Fruit fly (Drosophila melanogaster) whole organism, embryonic: Measurements from ENCODE around the gene CG44362.

ENCODE experiments used
- Abd-B ChIP-seq: fragments of 200-800 bp; sonication (Bioruptor generic); optimal IDR thresholded peaks from 2 replicates; lab custom pipeline; 2018; ENCODE audit warnings: missing biosample characterization, mild to moderate bottlenecking, missing genetic modification characterization, moderate library complexity
- Atf-2 ChIP-seq: fragments of 200-800 bp; sonication (Bioruptor generic); optimal IDR thresholded peaks from 2 replicates; lab custom pipeline; 2016; ENCODE audit warnings: missing biosample characterization, missing genetic modification characterization
- Atf6 ChIP-seq: fragments of 200-800 bp; sonication (Bioruptor generic); IDR thresholded peaks from 2 replicates; pipeline ENCODE4 v1.3.6; 2022; ENCODE audit warnings: missing biosample characterization, missing genetic modification characterization
- CG10321 ChIP-seq: fragments of 200-800 bp; sonication (Bioruptor generic); IDR thresholded peaks from 2 replicates; pipeline ENCODE4 v1.3.6; 2022; ENCODE audit warnings: missing biosample characterization, missing genetic modification characterization
- CG11093 ChIP-seq: fragments of 200-800 bp; sonication (Bioruptor generic); IDR thresholded peaks from 3 replicates; pipeline ENCODE4 v1.3.6; 2022; ENCODE audit warnings: missing biosample characterization, missing genetic modification characterization
- CG15269 ChIP-seq: fragments of 200-800 bp; sonication (Bioruptor generic); optimal IDR thresholded peaks from 2 replicates; lab custom pipeline; 2018; ENCODE audit warnings: missing biosample characterization, mild to moderate bottlenecking, missing genetic modification characterization, moderate library complexity
- CG17385 ChIP-seq: fragments of 200-800 bp; sonication (Bioruptor generic); optimal IDR thresholded peaks from 3 replicates; lab custom pipeline; 2018; ENCODE audit warnings: missing biosample characterization, mild to moderate bottlenecking, missing genetic modification characterization
- CG17829 ChIP-seq: fragments of 200-800 bp; optimal IDR thresholded peaks from 2 replicates; lab custom pipeline; 2019; ENCODE audit warnings: missing biosample characterization, mild to moderate bottlenecking, missing genetic modification characterization, moderate library complexity
- CG1832 ChIP-seq: fragments of 200-800 bp; sonication (Bioruptor generic); optimal IDR thresholded peaks from 2 replicates; lab custom pipeline; 2017; ENCODE audit warnings: missing biosample characterization, mild to moderate bottlenecking, missing genetic modification characterization, inconsistent platforms
- CG2129 ChIP-seq: fragments of 200-800 bp; sonication (Bioruptor generic); IDR thresholded peaks from 2 replicates; pipeline ENCODE4 v1.3.6; 2022; ENCODE audit warnings: missing biosample characterization, missing genetic modification characterization; ENCODE audit not compliant: partially characterized antibody
- CG2678 ChIP-seq: fragments of 200-800 bp; sonication (Bioruptor generic); optimal IDR thresholded peaks from 3 replicates; lab custom pipeline; 2019; ENCODE audit warnings: missing biosample characterization, mild to moderate bottlenecking, missing genetic modification characterization, moderate library complexity
- CG2875 ChIP-seq: fragments of 200-800 bp; sonication (Bioruptor generic); optimal IDR thresholded peaks from 2 replicates; lab custom pipeline; 2017; ENCODE audit warnings: missing biosample characterization, mild to moderate bottlenecking, missing genetic modification characterization, missing genetic modification reagents
- CG33213 ChIP-seq: fragments of 200-800 bp; sonication (Bioruptor generic); optimal IDR thresholded peaks from 3 replicates; lab custom pipeline; 2016; ENCODE audit warnings: missing biosample characterization, missing genetic modification characterization
- CG4282 ChIP-seq: fragments of 200-800 bp; sonication (Bioruptor generic); optimal IDR thresholded peaks from 2 replicates; lab custom pipeline; 2016; ENCODE audit warnings: missing biosample characterization, missing genetic modification characterization
- CG4328 ChIP-seq: fragments of 200-800 bp; sonication (Bioruptor generic); optimal IDR thresholded peaks from 3 replicates; lab custom pipeline; 2017; ENCODE audit warnings: missing biosample characterization, missing genetic modification reagents, missing genetic modification characterization
- CG4820 ChIP-seq: fragments of 200-800 bp; sonication (Bioruptor generic); optimal IDR thresholded peaks from 3 replicates; lab custom pipeline; 2016; ENCODE audit warnings: missing biosample characterization, missing genetic modification characterization
- CG5180 ChIP-seq: fragments of 200-800 bp; sonication (Bioruptor generic); optimal IDR thresholded peaks from 3 replicates; lab custom pipeline; 2017; ENCODE audit warnings: missing biosample characterization, missing genetic modification characterization, mild to moderate bottlenecking, moderate library complexity, missing genetic modification reagents
- CG6272 ChIP-seq: fragments of 200-800 bp; sonication (Bioruptor generic); IDR thresholded peaks from 2 replicates; pipeline ENCODE4 v1.3.6; 2022; ENCODE audit warnings: missing biosample characterization, missing genetic modification characterization
- CG6791 ChIP-seq: fragments of 200-800 bp; sonication (Bioruptor generic); IDR thresholded peaks from 3 replicates; pipeline ENCODE4 v1.3.6; 2022; ENCODE audit warnings: missing biosample characterization, missing genetic modification characterization; ENCODE audit not compliant: partially characterized antibody
- CG7928 ChIP-seq: fragments of 200-800 bp; sonication (Bioruptor generic); optimal IDR thresholded peaks from 2 replicates; lab custom pipeline; 2017; ENCODE audit warnings: missing biosample characterization, mild to moderate bottlenecking, missing genetic modification characterization
- CG8765 ChIP-seq: fragments of 200-800 bp; sonication (Bioruptor generic); IDR thresholded peaks from 2 replicates; pipeline ENCODE4 v1.3.6; 2022; ENCODE audit warnings: missing biosample characterization, missing genetic modification characterization
- CHES-1-like ChIP-seq: fragments of 200-800 bp; sonication (Bioruptor generic); optimal IDR thresholded peaks from 2 replicates; lab custom pipeline; 2016; ENCODE audit warnings: missing biosample characterization, missing genetic modification characterization
- D19B ChIP-seq: fragments of 200-800 bp; sonication (Bioruptor generic); optimal IDR thresholded peaks from 2 replicates; lab custom pipeline; 2017; ENCODE audit warnings: missing biosample characterization, mild to moderate bottlenecking, missing genetic modification characterization
- Drgx ChIP-seq: fragments of 200-800 bp; sonication (Bioruptor generic); IDR thresholded peaks from 2 replicates; pipeline ENCODE4 v1.3.6; 2022; ENCODE audit warnings: missing biosample characterization, missing genetic modification characterization
- Eip74EF ChIP-seq, 2 experiments: fragments of 200-800 bp in 1 of 2; fragments of >200 bp in 1 of 2; sonication (Bioruptor generic) in 1 of 2; optimal IDR thresholded peaks; 2 replicates each; lab custom pipeline; 2017 to 2019; ENCODE audit warnings: missing biosample characterization in 2 of 2, missing genetic modification characterization in 2 of 2, mild to moderate bottlenecking in 1 of 2, moderate library complexity in 1 of 2
- Ets97D ChIP-seq: fragments of 200-800 bp; sonication (Bioruptor generic); optimal IDR thresholded peaks from 3 replicates; lab custom pipeline; 2016; ENCODE audit warnings: missing biosample characterization, missing genetic modification characterization
- HHEX ChIP-seq: fragments of 200-800 bp; sonication (Bioruptor generic); optimal IDR thresholded peaks from 3 replicates; lab custom pipeline; 2017; ENCODE audit warnings: missing biosample characterization, mild to moderate bottlenecking, missing genetic modification characterization, missing genetic modification reagents
- Hr51 ChIP-seq, 2 experiments: fragments of 200-800 bp; sonication (Bioruptor generic); optimal IDR thresholded peaks; 2 replicates in 1 of 2; 3 replicates in 1 of 2; lab custom pipeline; 2016 to 2018; ENCODE audit warnings: missing biosample characterization in 2 of 2, missing genetic modification characterization in 2 of 2, mild to moderate bottlenecking in 1 of 2, moderate library complexity in 1 of 2
- NK7.1 ChIP-seq: fragments of 200-800 bp; sonication (Bioruptor generic); optimal IDR thresholded peaks from 3 replicates; lab custom pipeline; 2016; ENCODE audit warnings: missing biosample characterization, missing genetic modification characterization
- PHDP ChIP-seq: fragments of 200-800 bp; sonication (Bioruptor generic); optimal IDR thresholded peaks from 3 replicates; lab custom pipeline; 2018; ENCODE audit warnings: missing biosample characterization, mild to moderate bottlenecking, missing genetic modification characterization, moderate library complexity
- Pdp1 ChIP-seq, 2 experiments: fragments of 200-800 bp; sonication (Bioruptor generic); optimal IDR thresholded peaks; 3 replicates each; lab custom pipeline; 2016; ENCODE audit warnings: missing biosample characterization in 2 of 2, missing genetic modification characterization in 2 of 2, mild to moderate bottlenecking in 1 of 2, moderate library complexity in 1 of 2
- Six4 ChIP-seq: fragments of 200-800 bp; sonication (Bioruptor generic); optimal IDR thresholded peaks from 2 replicates; lab custom pipeline; 2016; ENCODE audit warnings: missing biosample characterization, missing genetic modification characterization
- bsh ChIP-seq, 2 experiments: fragments of 200-800 bp; sonication (Bioruptor generic); optimal IDR thresholded peaks; 2 replicates each; lab custom pipeline; 2017 to 2018; ENCODE audit warnings: mild to moderate bottlenecking in 2 of 2, missing biosample characterization in 2 of 2, missing genetic modification characterization in 2 of 2, moderate library complexity in 1 of 2
- cad ChIP-seq: fragments of >200 bp; optimal IDR thresholded peaks from 2 replicates; lab custom pipeline; 2017; ENCODE audit warnings: missing biosample characterization, missing genetic modification characterization
- cwo ChIP-seq: fragments of 200-800 bp; sonication (Bioruptor generic); optimal IDR thresholded peaks from 3 replicates; lab custom pipeline; 2017; ENCODE audit warnings: missing biosample characterization, missing genetic modification characterization, mild to moderate bottlenecking, moderate library complexity, missing genetic modification reagents
- dm ChIP-seq: fragments of 200-800 bp; sonication (Bioruptor generic); optimal IDR thresholded peaks from 3 replicates; lab custom pipeline; 2016; ENCODE audit warnings: missing biosample characterization, missing genetic modification characterization
- fd64A ChIP-seq: fragments of 200-800 bp; sonication (Bioruptor generic); optimal IDR thresholded peaks from 3 replicates; lab custom pipeline; 2018; ENCODE audit warnings: missing biosample characterization, mild to moderate bottlenecking, missing genetic modification characterization
- ftz-f1 ChIP-seq: fragments of 200-800 bp; sonication (Bioruptor generic); optimal IDR thresholded peaks from 2 replicates; lab custom pipeline; 2016; ENCODE audit warnings: missing biosample characterization, missing genetic modification characterization
- gfzf ChIP-seq: fragments of 200-800 bp; sonication (Bioruptor generic); optimal IDR thresholded peaks from 2 replicates; lab custom pipeline; 2016; ENCODE audit warnings: missing biosample characterization, mild to moderate bottlenecking, missing genetic modification characterization, moderate library complexity
- h ChIP-seq: fragments of >200 bp; optimal IDR thresholded peaks from 2 replicates; lab custom pipeline; 2017
- hkb ChIP-seq, 2 experiments: fragments of 200-800 bp in 1 of 2; fragments of >200 bp in 1 of 2; sonication (Bioruptor generic) in 1 of 2; IDR thresholded peaks in 1 of 2; optimal IDR thresholded peaks in 1 of 2; 2 replicates each; pipeline versions ENCODE4 v1.3.6 to Lab custom; 2017 to 2022; ENCODE audit warnings: missing biosample characterization in 1 of 2, missing genetic modification characterization in 1 of 2
- ken ChIP-seq: fragments of 200-800 bp; sonication (Bioruptor generic); IDR thresholded peaks from 3 replicates; pipeline ENCODE4 v1.3.6; 2022; ENCODE audit warnings: missing biosample characterization, missing genetic modification characterization
- kni ChIP-seq: fragments of 200-800 bp; sonication (Bioruptor generic); optimal IDR thresholded peaks from 3 replicates; lab custom pipeline; 2017; ENCODE audit warnings: mild to moderate bottlenecking, missing biosample characterization, missing genetic modification reagents, missing genetic modification characterization
- mirr ChIP-seq: fragments of 200-800 bp; sonication (Bioruptor generic); optimal IDR thresholded peaks from 3 replicates; lab custom pipeline; 2018; ENCODE audit warnings: missing biosample characterization, mild to moderate bottlenecking, missing genetic modification characterization
- nmo ChIP-seq: fragments of 200-800 bp; sonication (Bioruptor generic); optimal IDR thresholded peaks from 2 replicates; lab custom pipeline; 2018; ENCODE audit warnings: missing biosample characterization, mild to moderate bottlenecking, missing genetic modification characterization, moderate library complexity
- onecut ChIP-seq: fragments of 200-800 bp; sonication (Bioruptor generic); IDR thresholded peaks from 2 replicates; pipeline ENCODE4 v1.3.6; 2022; ENCODE audit warnings: missing biosample characterization, missing genetic modification characterization
- org-1 ChIP-seq: fragments of 200-800 bp; sonication (Bioruptor generic); optimal IDR thresholded peaks from 2 replicates; lab custom pipeline; 2017; ENCODE audit warnings: missing biosample characterization, missing genetic modification characterization
- pfk ChIP-seq: fragments of 200-800 bp; sonication (Bioruptor generic); optimal IDR thresholded peaks from 2 replicates; lab custom pipeline; 2018; ENCODE audit warnings: missing biosample characterization, mild to moderate bottlenecking, missing genetic modification characterization, moderate library complexity
- ssp ChIP-seq: fragments of 200-800 bp; sonication (Bioruptor generic); IDR thresholded peaks from 2 replicates; pipeline ENCODE4 v1.3.6; 2022; ENCODE audit warnings: missing biosample characterization, missing genetic modification characterization
- wor ChIP-seq: fragments of 200-800 bp; sonication (Bioruptor generic); IDR thresholded peaks from 2 replicates; pipeline ENCODE4 v1.3.6; 2022; ENCODE audit warnings: missing biosample characterization, missing genetic modification characterization

CG44362 gene

dm6 chr3L:11419344-11419743, 22.0 kb downstream of the CG44362 start (continued):
- no peak for TF ChIP-seq nmo (GFP tag; lab: Kevin White, UChicago)
- no peak for TF ChIP-seq wor
- TF ChIP-seq org-1, result peak; percentile 7
- TF ChIP-seq dm (GFP tag; lab: Kevin White, UChicago), result no peak
- no peak for TF ChIP-seq CG4328 (GFP tag; lab: Kevin White, UChicago)
- TF ChIP-seq cad, result peak; percentile 41
- TF ChIP-seq CG2129 (GFP tag; lab: Robert Waterston, UW), result no peak
- TF ChIP-seq HHEX (GFP tag; lab: Kevin White, UChicago), result peak; percentile 5
- no peak for TF ChIP-seq bsh (GFP tag; optimal IDR thresholded peaks at IDR 0.05; lab: Kevin White, UChicago)
- TF ChIP-seq CG1832 (GFP tag; lab: Kevin White, UChicago), result no peak
- TF ChIP-seq kni, result peak; percentile 93
- no peak for TF ChIP-seq CG6791 (GFP tag; lab: Robert Waterston, UW)
- no peak for TF ChIP-seq Drgx
- TF ChIP-seq CG33213 (GFP tag; lab: Kevin White, UChicago), result no peak
- TF ChIP-seq CG2678, result peak; percentile 42
- TF ChIP-seq Pdp1 (GFP tag; optimal IDR thresholded peaks at IDR 0.05; lab: Kevin White, UChicago), result peak in 1 of 2 experiments; percentile 2
- TF ChIP-seq CG8765 (GFP tag; lab: Robert Waterston, UW), result no peak
- TF ChIP-seq NK7.1 (GFP tag; lab: Kevin White, UChicago), result no peak
- no peak for TF ChIP-seq Atf-2 (GFP tag; lab: Kevin White, UChicago)
- TF ChIP-seq CG10321 (GFP tag; lab: Robert Waterston, UW), result no peak
- no peak for TF ChIP-seq CG6272 (GFP tag; lab: Robert Waterston, UW)
- no peak for TF ChIP-seq D19B (GFP tag; lab: Kevin White, UChicago)
- TF ChIP-seq ken (GFP tag; lab: Robert Waterston, UW), result no peak
- TF ChIP-seq cwo (GFP tag; lab: Kevin White, UChicago), result peak; percentile 39
- no peak for TF ChIP-seq CHES-1-like (GFP tag; lab: Kevin White, UChicago)
- TF ChIP-seq onecut, result 0 out of 2 replicates have a peak, but pooled peaks have one; percentile 5
- peak; percentile 15 for TF ChIP-seq PHDP (tag; lab: Kevin White, UChicago)
- TF ChIP-seq CG2875 (GFP tag; lab: Kevin White, UChicago), result peak; percentile 2
- TF ChIP-seq CG11093 (GFP tag; lab: Robert Waterston, UW), result no peak
- TF ChIP-seq CG15269 (tag; lab: Kevin White, UChicago), result peak; percentile 51
- TF ChIP-seq mirr (GFP tag; lab: Kevin White, UChicago), result peak; percentile 51
- peak in 1 of 2 experiments; percentile 27 for TF ChIP-seq Eip74EF (GFP tag; optimal IDR thresholded peaks at IDR 0.05; lab: Kevin White, UChicago)
- TF ChIP-seq CG4282 (GFP tag; lab: Kevin White, UChicago), result peak; percentile 4
- peak; percentile 15 for TF ChIP-seq CG17829
- TF ChIP-seq ssp (GFP tag; lab: Robert Waterston, UW), result no peak
- no peak for TF ChIP-seq Ets97D
- no peak for TF ChIP-seq h (lab: Kevin White, UChicago)
- no peak for TF ChIP-seq CG4820 (GFP tag; lab: Kevin White, UChicago)
- no peak for TF ChIP-seq CG7928
- TF ChIP-seq ftz-f1 (GFP tag; lab: Kevin White, UChicago), result no peak
- TF ChIP-seq Hr51 (GFP tag; optimal IDR thresholded peaks at IDR 0.05; lab: Kevin White, UChicago), result no peak
- peak; percentile 70 for TF ChIP-seq Abd-B (GFP tag; lab: Kevin White, UChicago)
- peak; percentile 27; the same call in 1 of the 2 replicates for TF ChIP-seq Atf6 (GFP tag; lab: Robert Waterston, UW)
- TF ChIP-seq CG5180, result no peak
- no peak for TF ChIP-seq gfzf (GFP tag; lab: Kevin White, UChicago)
- TF ChIP-seq pfk (GFP tag; lab: Kevin White, UChicago), result peak; percentile 1
- peak; percentile 4 for TF ChIP-seq CG17385
- TF ChIP-seq hkb (optimal IDR thresholded peaks at IDR 0.05; lab: Kevin White, UChicago), result no peak
- no peak for TF ChIP-seq hkb (GFP tag; IDR thresholded peaks at IDR 0.05; lab: Robert Waterston, UW)
- TF ChIP-seq fd64A (GFP tag; lab: Kevin White, UChicago), result no peak
- TF ChIP-seq Six4 (GFP tag; lab: Kevin White, UChicago), result peak; percentile 4
